Worm (Caenorhabditis elegans): Measurements from ENCODE around the gene C15H7.4.

C15H7.4 gene

DNA sequence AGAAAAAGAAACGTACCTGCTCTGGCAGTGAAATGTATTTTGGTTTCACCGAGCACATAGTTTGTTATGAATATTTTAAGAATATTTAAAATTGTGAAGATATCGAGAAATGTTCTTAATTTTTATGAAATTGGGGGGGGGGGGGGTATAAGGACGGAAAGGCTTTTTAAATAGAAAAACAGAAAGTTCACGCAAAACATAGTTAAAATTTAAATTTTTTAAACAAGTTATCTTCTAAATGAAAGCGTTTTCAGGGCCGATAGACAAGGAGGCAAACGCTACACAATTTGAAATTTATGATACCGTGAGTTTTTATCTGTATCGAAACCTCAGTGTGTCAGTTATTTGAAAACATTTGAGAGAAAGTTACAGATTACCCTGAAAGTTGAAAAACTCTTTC is at the start of gene C15H7.4:
Gene C15H7.4 (minus strand): TSS at position 101 of the 400 bp plus-strand sequence.
- no peak for TF ChIP-seq flt-1 (GFP tag; IDR thresholded peaks at IDR 0.05)
- TF ChIP-seq ceh-36 (tag; optimal IDR thresholded peaks at IDR 0.05), result no peak
- no peak for TF ChIP-seq hnd-1 (tag; optimal IDR thresholded peaks at IDR 0.05)
- no peak for TF ChIP-seq tbx-11 (GFP tag; IDR thresholded peaks at IDR 0.05)
- TF ChIP-seq hmg-4 (GFP tag; optimal IDR thresholded peaks at IDR 0.05), result no peak
- no peak for TF ChIP-seq pes-1 (GFP tag; IDR thresholded peaks at IDR 0.05)
- TF ChIP-seq tbx-37 (GFP tag; conservative IDR thresholded peaks at IDR 0.05), result no peak
- TF ChIP-seq aly-1 (tag; optimal IDR thresholded peaks at IDR 0.05), result no peak
- no peak for TF ChIP-seq sea-1 (GFP tag; conservative IDR thresholded peaks at IDR 0.05)
- no peak for TF ChIP-seq F13C5.2 (tag; optimal IDR thresholded peaks at IDR 0.05)
- no peak for TF ChIP-seq B0310.2 (tag; optimal IDR thresholded peaks at IDR 0.05)

DNA sequence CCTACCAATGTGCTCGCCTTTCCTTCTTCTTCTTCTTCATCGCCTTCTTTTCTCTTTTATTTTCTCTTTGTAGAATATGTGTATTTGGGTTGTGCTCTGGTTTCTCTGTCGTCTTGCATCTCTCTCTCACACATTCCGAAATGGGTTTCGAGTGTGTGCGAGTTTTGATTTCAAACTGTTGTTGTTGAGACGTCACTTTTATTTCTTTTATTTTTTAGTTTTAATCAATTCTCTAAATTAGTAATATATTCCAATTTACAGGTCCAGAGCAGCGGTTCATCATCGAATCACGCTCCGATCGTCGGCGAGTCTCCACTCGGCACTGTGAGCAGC is 48.9 kb upstream of the C15H7.4 start:
- no peak for TF ChIP-seq tbx-37 (GFP tag; conservative IDR thresholded peaks at IDR 0.05)
- no peak for TF ChIP-seq tbx-11 (GFP tag; IDR thresholded peaks at IDR 0.05)

DNA sequence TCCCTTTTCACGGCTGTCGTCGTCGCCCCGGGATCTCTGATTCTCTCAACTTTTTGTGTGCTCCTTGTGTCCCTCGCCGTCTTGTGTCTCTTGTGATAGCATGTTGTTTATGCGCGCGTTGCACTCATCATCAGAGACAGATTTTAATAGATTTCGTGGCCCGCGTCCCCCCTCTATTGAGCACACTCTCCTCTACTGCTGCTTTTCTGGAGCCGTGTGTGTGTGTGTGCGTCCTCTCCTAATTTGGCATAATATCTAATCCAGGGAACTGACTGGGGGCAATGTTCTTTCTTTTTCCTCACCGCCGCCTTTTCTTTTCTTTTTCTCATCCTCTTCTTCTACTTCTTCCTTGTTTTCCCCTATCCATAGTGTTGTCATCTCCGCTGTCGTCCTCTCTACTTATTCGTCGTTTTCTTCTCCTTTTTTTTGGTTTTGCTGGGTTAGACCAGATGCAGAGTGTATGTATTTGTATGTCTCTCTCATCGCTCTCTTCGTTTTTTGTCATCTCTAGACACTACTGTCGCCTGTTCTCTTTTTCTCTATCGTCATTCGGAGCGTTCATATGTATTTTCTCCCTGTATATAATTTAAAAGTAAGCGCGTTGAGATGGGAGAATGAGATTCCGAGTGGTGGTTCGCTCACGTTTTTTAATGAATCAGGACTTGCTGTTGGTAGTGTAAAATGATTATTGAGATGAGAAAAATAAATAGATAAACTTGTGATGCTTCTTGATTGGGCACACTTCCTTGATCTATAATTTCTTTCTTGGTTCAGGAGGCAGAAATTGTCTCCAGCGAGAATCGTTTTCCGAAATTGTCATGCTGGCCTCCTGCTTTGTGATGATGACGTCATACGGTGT is 48.3 kb upstream of the C15H7.4 start:
- TF ChIP-seq ceh-13 (GFP tag; optimal IDR thresholded peaks at IDR 0.05) (no peak), ceh-36 (tag; optimal IDR thresholded peaks at IDR 0.05) (peak; percentile 32), B0310.2 (tag; optimal IDR thresholded peaks at IDR 0.05) (no peak), tra-4 (tag; optimal IDR thresholded peaks at IDR 0.05) (no peak), ets-7 (tag; optimal IDR thresholded peaks at IDR 0.05) (no peak), hnd-1 (tag; optimal IDR thresholded peaks at IDR 0.05) (no peak), scrt-1 (GFP tag; IDR thresholded peaks at IDR 0.05) (0 out of 2 replicates have a peak, but pooled peaks have one; percentile 68), hmbx-1 (tag; optimal IDR thresholded peaks at IDR 0.05) (no peak), flt-1 (GFP tag; IDR thresholded peaks at IDR 0.05) (no peak), aly-1 (tag; optimal IDR thresholded peaks at IDR 0.05) (no peak), F13C5.2 (tag; optimal IDR thresholded peaks at IDR 0.05) (no peak), tbx-37 (GFP tag; conservative IDR thresholded peaks at IDR 0.05) (no peak), tbx-11 (GFP tag; IDR thresholded peaks at IDR 0.05) (peak; percentile 34; the same call in 1 of the 2 replicates), hmg-4 (GFP tag; optimal IDR thresholded peaks at IDR 0.05) (no peak), sea-1 (GFP tag; conservative IDR thresholded peaks at IDR 0.05) (no peak), pes-1 (GFP tag; IDR thresholded peaks at IDR 0.05) (no peak), ama-1 (optimal IDR thresholded peaks at IDR 0.05) (no peak)

DNA sequence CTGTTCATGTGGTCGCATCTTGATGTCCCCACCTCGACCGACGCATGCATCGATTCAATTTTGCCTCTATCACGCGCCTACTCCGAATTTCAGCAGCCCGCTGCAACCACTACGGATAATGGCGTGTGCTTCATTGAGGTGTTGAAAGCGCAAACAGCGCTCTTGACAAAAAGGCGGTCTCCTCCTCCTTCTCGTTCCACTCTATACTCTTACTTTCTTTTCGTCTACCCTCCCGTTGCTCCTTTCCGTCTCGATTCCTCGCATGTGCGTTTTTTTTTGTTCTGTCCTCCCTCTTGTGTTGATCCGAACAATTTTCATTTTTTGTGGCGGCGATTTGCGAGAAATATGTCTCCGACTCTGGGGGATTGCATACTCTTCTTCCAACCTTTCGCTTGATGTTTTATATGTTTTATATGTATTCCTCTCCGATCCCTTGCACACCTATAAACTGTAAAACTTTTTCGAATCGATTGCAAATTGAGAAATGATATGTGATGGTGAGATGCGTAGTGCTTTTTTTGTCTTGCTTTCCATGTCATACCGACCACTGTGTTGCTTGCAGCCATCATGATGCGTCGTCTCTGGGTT is 47.1 kb upstream of the C15H7.4 start:
- TF ChIP-seq ama-1 (optimal IDR thresholded peaks at IDR 0.05) (peak; percentile 58), sea-1 (GFP tag; conservative IDR thresholded peaks at IDR 0.05) (no peak), ceh-13 (GFP tag; optimal IDR thresholded peaks at IDR 0.05) (no peak), hmg-4 (GFP tag; optimal IDR thresholded peaks at IDR 0.05) (no peak)

DNA sequence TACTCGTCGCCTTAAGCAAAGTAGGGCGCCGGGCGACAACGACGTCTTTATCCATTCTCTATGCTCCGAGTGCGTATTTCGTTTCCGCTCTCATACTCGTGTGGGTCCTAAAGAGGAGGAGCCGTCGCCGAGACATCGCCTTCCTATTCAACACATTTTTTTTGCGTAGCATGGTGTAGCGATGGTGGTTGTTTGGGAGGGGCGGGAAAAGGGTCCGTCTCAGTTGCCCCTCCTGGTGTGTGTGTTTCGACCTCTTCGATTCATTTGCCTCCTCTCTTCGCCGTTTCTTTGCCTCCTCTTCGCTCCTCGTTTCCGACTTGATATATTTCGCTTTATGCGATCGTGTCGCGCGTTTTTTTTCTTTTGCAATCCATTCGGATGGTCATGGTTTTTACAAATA is 46.1 kb upstream of the C15H7.4 start:
- TF ChIP-seq flt-1 (GFP tag; IDR thresholded peaks at IDR 0.05) (no peak), F13C5.2 (tag; optimal IDR thresholded peaks at IDR 0.05) (no peak), ets-7 (tag; optimal IDR thresholded peaks at IDR 0.05) (no peak)

DNA sequence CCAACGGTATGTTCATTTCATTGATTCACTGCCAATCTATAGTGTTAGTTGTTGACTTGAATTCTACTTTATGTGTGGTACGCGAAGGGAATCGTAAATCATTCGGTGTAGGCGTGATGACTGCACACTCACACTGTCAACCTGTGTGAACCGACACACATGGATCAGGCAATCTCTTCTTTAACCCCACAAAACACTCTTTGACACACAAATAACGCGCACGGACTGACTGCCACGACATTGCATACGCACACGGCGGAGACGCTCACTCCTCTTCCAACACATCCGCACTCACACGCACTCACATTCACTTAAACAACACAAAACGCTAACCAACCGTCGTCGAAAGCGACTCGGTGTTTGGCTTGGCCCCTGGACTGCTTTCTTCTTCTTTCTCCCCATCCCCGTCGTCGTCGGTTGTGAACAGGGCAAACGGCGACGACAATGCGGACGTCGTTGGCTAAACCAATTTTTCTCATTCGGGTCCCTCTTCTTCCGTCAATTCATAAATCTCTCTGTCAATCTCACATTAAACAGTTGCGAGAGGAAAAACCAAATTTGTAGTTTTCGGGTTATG is 44.5 kb upstream of the C15H7.4 start:
- no peak for TF ChIP-seq tra-4 (tag; optimal IDR thresholded peaks at IDR 0.05)
- TF ChIP-seq ceh-13 (GFP tag; optimal IDR thresholded peaks at IDR 0.05), result no peak
- TF ChIP-seq hnd-1 (tag; optimal IDR thresholded peaks at IDR 0.05), result no peak
- TF ChIP-seq sea-1 (GFP tag; conservative IDR thresholded peaks at IDR 0.05), result 0 out of 2 replicates have a peak, but pooled peaks have one; percentile 25
- no peak for TF ChIP-seq F13C5.2 (tag; optimal IDR thresholded peaks at IDR 0.05)
- TF ChIP-seq hmbx-1 (tag; optimal IDR thresholded peaks at IDR 0.05), result no peak
- no peak for TF ChIP-seq flt-1 (GFP tag; IDR thresholded peaks at IDR 0.05)
- no peak for TF ChIP-seq ceh-36 (tag; optimal IDR thresholded peaks at IDR 0.05)
- no peak for TF ChIP-seq tbx-11 (GFP tag; IDR thresholded peaks at IDR 0.05)
- TF ChIP-seq hmg-4 (GFP tag; optimal IDR thresholded peaks at IDR 0.05), result peak; percentile 59
- TF ChIP-seq ets-7 (tag; optimal IDR thresholded peaks at IDR 0.05), result peak; percentile 7
- no peak for TF ChIP-seq tbx-37 (GFP tag; conservative IDR thresholded peaks at IDR 0.05)
- no peak for TF ChIP-seq scrt-1 (GFP tag; IDR thresholded peaks at IDR 0.05)
- TF ChIP-seq aly-1 (tag; optimal IDR thresholded peaks at IDR 0.05), result no peak
- no peak for TF ChIP-seq B0310.2 (tag; optimal IDR thresholded peaks at IDR 0.05)
- TF ChIP-seq ama-1 (optimal IDR thresholded peaks at IDR 0.05), result no peak
- no peak for TF ChIP-seq pes-1 (GFP tag; IDR thresholded peaks at IDR 0.05)

DNA sequence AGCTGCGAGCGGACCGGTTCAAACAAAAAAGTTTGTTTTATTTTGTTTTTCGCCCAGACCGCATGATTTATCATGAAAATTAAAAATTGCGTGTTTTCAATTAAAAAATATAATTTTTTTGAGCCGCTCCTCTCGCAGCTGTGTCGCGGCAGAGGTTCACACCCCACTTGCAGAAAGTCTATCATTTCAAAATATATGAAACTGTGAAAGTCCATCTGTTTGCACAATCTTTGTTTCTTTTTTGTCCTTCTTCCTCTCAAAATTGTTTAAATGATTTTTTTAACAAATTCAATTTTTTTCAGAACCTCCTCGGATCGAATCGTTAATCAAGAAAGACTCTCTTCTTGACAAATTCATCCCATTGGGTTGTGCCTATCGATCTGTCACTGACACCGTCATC is 43.9 kb upstream of the C15H7.4 start, which contains the start of gene tlk-1:
Gene tlk-1 (plus strand): TSS at position 301 of the 400 bp plus-strand sequence.
- TF ChIP-seq tbx-37 (GFP tag; conservative IDR thresholded peaks at IDR 0.05), result no peak
- TF ChIP-seq F13C5.2 (tag; optimal IDR thresholded peaks at IDR 0.05), result no peak
- TF ChIP-seq flt-1 (GFP tag; IDR thresholded peaks at IDR 0.05), result no peak
- TF ChIP-seq aly-1 (tag; optimal IDR thresholded peaks at IDR 0.05), result no peak
- TF ChIP-seq hmbx-1 (tag; optimal IDR thresholded peaks at IDR 0.05), result no peak

Measured in whole organism, early embryonic.